Fruit fly (Drosophila melanogaster): ENCODE data around the gene amd.

DNA sequence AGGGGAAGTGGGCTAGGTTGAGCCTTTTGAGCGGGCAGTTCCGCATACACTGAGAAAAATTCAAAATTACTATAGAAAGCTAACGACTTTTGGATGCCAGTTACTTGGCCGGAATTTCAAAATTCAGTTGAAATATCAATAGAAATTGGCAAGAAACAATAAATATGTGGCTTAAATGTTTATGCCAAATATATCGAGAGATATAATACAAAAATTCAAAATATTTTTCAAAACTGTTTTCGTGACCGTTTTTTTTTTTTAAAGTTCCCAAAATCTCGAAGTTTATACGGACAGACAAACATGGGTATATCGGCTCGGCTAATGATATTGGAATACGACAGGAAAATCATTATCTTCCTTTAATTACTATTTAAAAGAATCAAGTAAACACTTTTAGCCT is 11.0 kb downstream of the amd start:
- TF ChIP-seq dac (GFP tag; optimal IDR thresholded peaks at IDR 0.05) (no peak), Hr39 (GFP tag; optimal IDR thresholded peaks at IDR 0.05) (peak; percentile 1), esn (GFP tag; optimal IDR thresholded peaks at IDR 0.05) (peak; percentile 3), CG11294 (GFP tag; IDR thresholded peaks at IDR 0.05) (no peak), Hr4 (GFP tag; optimal IDR thresholded peaks at IDR 0.05) (no peak), acj6 (GFP tag; optimal IDR thresholded peaks at IDR 0.05) (peak; percentile 12), CG4318 (GFP tag; optimal IDR thresholded peaks at IDR 0.05) (no peak), CG16779 (tag; optimal IDR thresholded peaks at IDR 0.05) (peak; percentile 11), Lpt (GFP tag; optimal IDR thresholded peaks at IDR 0.05) (no peak), svp (GFP tag) (no peak)
